Worm (Caenorhabditis elegans): Measurements from ENCODE around the gene dgn-3.

dgn-3 gene

ce11 chrX:1720359-1720758 lies 9.3 kb upstream of the dgn-3 start, which contains the start of gene F07G6.8:
Gene F07G6.8 (minus strand): TSS chrX:1720459.
- TF ChIP-seq nhr-77 (tag; optimal IDR thresholded peaks at IDR 0.05) = no peak
- TF ChIP-seq daf-12 (tag; optimal IDR thresholded peaks at IDR 0.05) = no peak
- no peak for TF ChIP-seq jun-1 (tag; optimal IDR thresholded peaks at IDR 0.05)
- no peak for TF ChIP-seq nhr-67 (tag; optimal IDR thresholded peaks at IDR 0.05)
- no peak for TF ChIP-seq unc-39 (tag; optimal IDR thresholded peaks at IDR 0.05)
- no peak for TF ChIP-seq nhr-23 (tag; optimal IDR thresholded peaks at IDR 0.05)
- TF ChIP-seq ceh-82 (tag; optimal IDR thresholded peaks at IDR 0.05) = no peak
- no peak for TF ChIP-seq elt-2 (tag; optimal IDR thresholded peaks at IDR 0.05)
- no peak for TF ChIP-seq tbx-2 (tag; optimal IDR thresholded peaks at IDR 0.05)
- no peak for TF ChIP-seq fkh-2 (tag; optimal IDR thresholded peaks at IDR 0.05)
- no peak for TF ChIP-seq snpc-4 (tag; optimal IDR thresholded peaks at IDR 0.05)
- TF ChIP-seq elt-1 (tag; optimal IDR thresholded peaks at IDR 0.05) = no peak
- no peak for TF ChIP-seq ama-1 (optimal IDR thresholded peaks at IDR 0.05)
- TF ChIP-seq nhr-11 (tag; optimal IDR thresholded peaks at IDR 0.05) = no peak
- TF ChIP-seq mdl-1 (tag; optimal IDR thresholded peaks at IDR 0.05) = no peak
- TF ChIP-seq lin-39 (tag; optimal IDR thresholded peaks at IDR 0.05) = no peak
- no peak for TF ChIP-seq ztf-11 (tag; optimal IDR thresholded peaks at IDR 0.05)
- TF ChIP-seq ceh-9 (tag; optimal IDR thresholded peaks at IDR 0.05) = no peak
- no peak for TF ChIP-seq nhr-43 (tag; optimal IDR thresholded peaks at IDR 0.05; ENCODE audit: poor library complexity, severe bottlenecking)

ce11 chrX:1727056-1727455 lies 2.6 kb upstream of the dgn-3 start, which contains the start of gene F07G6.2:
Gene F07G6.2 (plus strand): TSS chrX:1727356.
- TF ChIP-seq nhr-77 (tag; optimal IDR thresholded peaks at IDR 0.05) (no peak), nfya-1 (tag; optimal IDR thresholded peaks at IDR 0.05; ENCODE audit: insufficient read depth) (no peak), ceh-9 (tag; optimal IDR thresholded peaks at IDR 0.05) (no peak), R02D3.7 (tag; optimal IDR thresholded peaks at IDR 0.05) (no peak), ZK546.5 (tag; optimal IDR thresholded peaks at IDR 0.05) (no peak), nhr-12 (tag; optimal IDR thresholded peaks at IDR 0.05) (no peak), ceh-16 (tag; optimal IDR thresholded peaks at IDR 0.05) (no peak), mml-1 (tag; optimal IDR thresholded peaks at IDR 0.05) (no peak), lsy-12 (tag; optimal IDR thresholded peaks at IDR 0.05) (no peak), nhr-11 (tag; optimal IDR thresholded peaks at IDR 0.05) (no peak), ztf-11 (tag; optimal IDR thresholded peaks at IDR 0.05) (no peak), aly-2 (tag; optimal IDR thresholded peaks at IDR 0.05) (no peak), unc-39 (tag; optimal IDR thresholded peaks at IDR 0.05) (no peak), sea-2 (GFP tag; optimal IDR thresholded peaks at IDR 0.05) (no peak), fkh-10 (GFP tag; optimal IDR thresholded peaks at IDR 0.05) (no peak)

ce11 chrX:1735941-1736340 lies 6.3 kb downstream of the dgn-3 start, which contains the start of gene F07G6.12:
Gene F07G6.12 (plus strand): TSS chrX:1736241.
- TF ChIP-seq nhr-12 (tag; optimal IDR thresholded peaks at IDR 0.05) (no peak), ztf-4 (tag; optimal IDR thresholded peaks at IDR 0.05) (no peak), nhr-25 (tag; optimal IDR thresholded peaks at IDR 0.05) (no peak), snpc-4 (tag; optimal IDR thresholded peaks at IDR 0.05) (no peak), ceh-16 (tag; optimal IDR thresholded peaks at IDR 0.05) (no peak), elt-2 (tag; optimal IDR thresholded peaks at IDR 0.05) (no peak), elt-1 (tag; optimal IDR thresholded peaks at IDR 0.05) (no peak), aly-2 (tag; optimal IDR thresholded peaks at IDR 0.05) (no peak), lin-39 (tag; optimal IDR thresholded peaks at IDR 0.05) (no peak), nhr-237 (tag; optimal IDR thresholded peaks at IDR 0.05) (no peak), nhr-67 (tag; optimal IDR thresholded peaks at IDR 0.05) (no peak), ZK546.5 (tag; optimal IDR thresholded peaks at IDR 0.05) (no peak), ama-1 (optimal IDR thresholded peaks at IDR 0.05) (no peak), nfya-1 (tag; optimal IDR thresholded peaks at IDR 0.05; ENCODE audit: insufficient read depth) (no peak)

ce11 chrX:1737606-1738005 lies 7.9 kb downstream of the dgn-3 start, which contains the start of gene F07G6.10:
Gene F07G6.10 (plus strand): TSS chrX:1737906.
- TF ChIP-seq aly-2 (tag; optimal IDR thresholded peaks at IDR 0.05) (no peak), egl-27 (tag; optimal IDR thresholded peaks at IDR 0.05) (no peak), lin-39 (tag; optimal IDR thresholded peaks at IDR 0.05) (no peak), ceh-82 (tag; optimal IDR thresholded peaks at IDR 0.05) (no peak), tbx-2 (tag; optimal IDR thresholded peaks at IDR 0.05) (no peak), nhr-23 (tag; optimal IDR thresholded peaks at IDR 0.05) (no peak), fos-1 (tag; optimal IDR thresholded peaks at IDR 0.05) (no peak), sea-2 (GFP tag; optimal IDR thresholded peaks at IDR 0.05) (no peak), nhr-11 (tag; optimal IDR thresholded peaks at IDR 0.05) (no peak), elt-1 (tag; optimal IDR thresholded peaks at IDR 0.05) (no peak), egl-5 (tag; optimal IDR thresholded peaks at IDR 0.05) (no peak), lin-15B (tag; optimal IDR thresholded peaks at IDR 0.05) (no peak), ceh-28 (tag; optimal IDR thresholded peaks at IDR 0.05) (no peak), nhr-76 (tag; optimal IDR thresholded peaks at IDR 0.05) (no peak)
